Fruit fly (Drosophila melanogaster): Measurements from ENCODE around the gene CG31495.

- TF ChIP-seq CG8301 (tag; optimal IDR thresholded peaks at IDR 0.05) (no peak), EcR (GFP tag; optimal IDR thresholded peaks at IDR 0.05) (no peak), CG10348 (GFP tag; IDR thresholded peaks at IDR 0.05) (no peak), Pif1B (GFP tag; optimal IDR thresholded peaks at IDR 0.05) (no peak)
Measured at dm6 chr3R:13801184-13802056, 38.3 kb downstream of the CG31495 start.

All from whole organism, pupa.